Worm (Caenorhabditis elegans) whole organism, early embryonic: ENCODE measurements around the gene ric-4.

Experiments
- aly-1 ChIP-seq: sonication (generic microtip); optimal IDR thresholded peaks from 2 replicates; lab custom pipeline; 2016; ENCODE audit warnings: missing genetic modification characterization, missing compliant biosample characterization
- ama-1 ChIP-seq: fragments of 150-350 bp; optimal IDR thresholded peaks from 2 replicates; lab custom pipeline; 2014
- ceh-36 ChIP-seq: sonication (generic microtip); optimal IDR thresholded peaks from 2 replicates; lab custom pipeline; 2016; ENCODE audit warnings: missing genetic modification characterization, inconsistent platforms, missing compliant biosample characterization
- ets-7 ChIP-seq: sonication (generic microtip); optimal IDR thresholded peaks from 2 replicates; lab custom pipeline; 2016; ENCODE audit warnings: missing genotype, missing genetic modification characterization, missing compliant biosample characterization
- hmbx-1 ChIP-seq: sonication (generic microtip); optimal IDR thresholded peaks from 2 replicates; lab custom pipeline; 2016; ENCODE audit warnings: mild to moderate bottlenecking, missing genetic modification characterization, missing compliant biosample characterization
- hmg-4 ChIP-seq: fragments of 200-800 bp; sonication (Bioruptor generic); optimal IDR thresholded peaks from 2 replicates; lab custom pipeline; 2018; ENCODE audit warnings: mild to moderate bottlenecking, missing genetic modification characterization, missing compliant biosample characterization
- hnd-1 ChIP-seq: sonication (generic microtip); optimal IDR thresholded peaks from 2 replicates; lab custom pipeline; 2016; ENCODE audit warnings: missing genetic modification characterization, missing compliant biosample characterization
- pes-1 ChIP-seq: fragments of 200-800 bp; sonication (Bioruptor generic); IDR thresholded peaks from 2 replicates; pipeline ENCODE4 v1.3.6; 2022; ENCODE audit warnings: missing genetic modification reagents, missing genetic modification characterization, missing compliant biosample characterization
- scrt-1 ChIP-seq: fragments of 200-800 bp; sonication (Bioruptor generic); IDR thresholded peaks from 2 replicates; pipeline ENCODE4 v1.3.6; 2022; ENCODE audit warnings: missing genetic modification characterization, missing compliant biosample characterization
- sea-1 ChIP-seq: fragments of 200-800 bp; sonication (Bioruptor generic); conservative IDR thresholded peaks from 2 replicates; pipeline ENCODE4 v1.3.6; 2022; ENCODE audit warnings: missing genetic modification characterization, missing compliant biosample characterization
- tbx-11 ChIP-seq: fragments of 200-800 bp; sonication (Bioruptor generic); IDR thresholded peaks from 2 replicates; pipeline ENCODE4 v1.3.6; 2022; ENCODE audit warnings: missing genetic modification characterization, missing compliant biosample characterization
- tbx-37 ChIP-seq: fragments of 200-800 bp; sonication (Bioruptor generic); conservative IDR thresholded peaks from 2 replicates; pipeline ENCODE4 v1.3.6; 2022; ENCODE audit warnings: missing genetic modification reagents, missing genetic modification characterization, missing compliant biosample characterization

DNA sequence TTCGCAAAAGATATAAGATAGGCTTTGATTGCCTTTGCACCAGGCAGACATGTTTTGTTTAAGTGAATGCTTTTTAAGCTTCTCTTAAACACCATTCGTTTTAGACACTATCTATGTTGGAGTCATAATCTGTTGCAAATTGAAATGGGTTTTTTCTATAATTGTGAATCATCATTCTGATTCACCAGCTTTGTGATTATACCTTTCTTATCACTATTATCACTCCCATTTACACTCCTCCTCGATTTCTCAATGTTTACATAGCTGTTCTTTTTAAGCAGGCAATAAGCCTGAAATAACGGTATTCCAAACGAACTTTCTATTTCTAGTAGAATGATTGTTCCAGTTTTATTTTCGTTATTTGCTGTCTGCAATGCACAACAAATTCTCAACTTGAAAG is 27.0 kb upstream of the ric-4 start, which contains the start of gene B0024.4:
- TF ChIP-seq pes-1 (no peak), ceh-36 (tag; lab: Kevin White, UChicago) (no peak), sea-1 (GFP tag; lab: Robert Waterston, UW) (no peak), ets-7 (tag; lab: Kevin White, UChicago) (no peak), hmg-4 (GFP tag; lab: Kevin White, UChicago) (no peak), aly-1 (tag; lab: Kevin White, UChicago) (no peak), ama-1 (lab: Kevin White, UChicago) (no peak), tbx-11 (GFP tag; lab: Robert Waterston, UW) (no peak), hmbx-1 (tag; lab: Kevin White, UChicago) (no peak), scrt-1 (no peak), hnd-1 (tag; lab: Kevin White, UChicago) (no peak), tbx-37 (GFP tag; lab: Robert Waterston, UW) (no peak)
